Fruit fly (Drosophila melanogaster): ENCODE data around the gene Snmp1.
A peak's percentile ranks its signal among the peaks of the same experiment; 100 is the strongest.

Snmp1 gene

DNA sequence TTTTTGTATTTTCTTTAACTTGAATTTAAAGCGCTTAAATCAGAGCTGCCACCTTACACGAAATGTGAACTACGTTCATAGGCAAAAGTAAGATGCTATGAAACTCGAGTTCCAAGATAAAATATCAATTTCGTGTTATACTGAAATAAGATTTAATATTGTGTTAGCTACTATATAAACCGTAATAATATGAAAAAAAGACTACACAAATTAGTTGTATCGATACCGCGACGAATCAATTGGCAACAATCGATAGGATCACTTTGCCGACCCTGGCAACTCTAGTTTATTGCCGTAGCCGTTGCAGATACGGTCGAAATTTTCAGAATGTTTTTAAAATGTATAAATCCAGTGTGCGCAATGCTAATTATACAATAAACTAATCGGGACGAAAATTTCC lies 27.5 kb downstream of the Snmp1 start, which contains the start of gene SNF4Agamma (continued):
- TF ChIP-seq Ada2b (GFP tag; IDR thresholded peaks at IDR 0.05) (no peak), Dll (GFP tag; IDR thresholded peaks at IDR 0.05; ENCODE audit: partially characterized antibody) (peak; percentile 88), tgo (GFP tag; IDR thresholded peaks at IDR 0.05) (no peak; the same call in 2 of the 3 replicates), stwl (tag; optimal IDR thresholded peaks at IDR 0.05) (peak; percentile 84), CG8281 (tag; optimal IDR thresholded peaks at IDR 0.05) (no peak), vnd (GFP tag; IDR thresholded peaks at IDR 0.05; ENCODE audit: partially characterized antibody) (peak; percentile 78), CG18262 (tag; optimal IDR thresholded peaks at IDR 0.05) (peak; percentile 19), pum (GFP tag; optimal IDR thresholded peaks at IDR 0.05) (peak; percentile 14), CG11085 (GFP tag; IDR thresholded peaks at IDR 0.05) (no peak), Ptx1 (GFP tag; IDR thresholded peaks at IDR 0.05) (0 out of 2 replicates have a peak, but pooled peaks have one; percentile 38), ab (GFP tag; optimal IDR thresholded peaks at IDR 0.05) (no peak), CG6813 (GFP tag; optimal IDR thresholded peaks at IDR 0.05) (no peak), H15 (GFP tag; IDR thresholded peaks at IDR 0.05) (no peak), Blimp-1 (GFP tag; optimal IDR thresholded peaks at IDR 0.05) (peak; percentile 7), Hr3 (GFP tag; optimal IDR thresholded peaks at IDR 0.05) (peak; percentile 19), gsb-n (tag; optimal IDR thresholded peaks at IDR 0.05) (peak; percentile 67), Opbp (GFP tag; IDR thresholded peaks at IDR 0.05; ENCODE audit: partially characterized antibody) (peak; percentile 58; the same call in 2 of the 3 replicates), D (optimal IDR thresholded peaks at IDR 0.05) (no peak), D (GFP tag; optimal IDR thresholded peaks at IDR 0.05) (no peak), trem (tag; optimal IDR thresholded peaks at IDR 0.05) (peak; percentile 63), caup (GFP tag; optimal IDR thresholded peaks at IDR 0.05; ENCODE audit: severe bottlenecking) (no peak), Ets65A (GFP tag) (peak; percentile 91), CG11723 (GFP tag; optimal IDR thresholded peaks at IDR 0.05) (no peak), CG9932 (GFP tag; IDR thresholded peaks at IDR 0.05) (peak; percentile 56; the same call in 1 of the 2 replicates), Atf-2 (GFP tag; optimal IDR thresholded peaks at IDR 0.05) (no peak), dan (GFP tag; IDR thresholded peaks at IDR 0.05) (no peak), sc (optimal IDR thresholded peaks at IDR 0.05) (no peak), sc (GFP tag; optimal IDR thresholded peaks at IDR 0.05) (no peak), Meics (GFP tag; optimal IDR thresholded peaks at IDR 0.05) (no peak), rib (GFP tag; IDR thresholded peaks at IDR 0.05) (no peak), eyg (GFP tag; optimal IDR thresholded peaks at IDR 0.05) (no peak), H2.0 (GFP tag; IDR thresholded peaks at IDR 0.05) (no peak), CG16863 (GFP tag; optimal IDR thresholded peaks at IDR 0.05) (no peak), ci (GFP tag; IDR thresholded peaks at IDR 0.05) (no peak), chif (GFP tag; optimal IDR thresholded peaks at IDR 0.05) (no peak), slp2 (GFP tag; optimal IDR thresholded peaks at IDR 0.05) (no peak), crp (GFP tag; optimal IDR thresholded peaks at IDR 0.05) (no peak), CG11398 (GFP tag; optimal IDR thresholded peaks at IDR 0.05) (no peak), br (optimal IDR thresholded peaks at IDR 0.05) (no peak), CG8478 (optimal IDR thresholded peaks at IDR 0.05) (no peak), kah (GFP tag; optimal IDR thresholded peaks at IDR 0.05) (no peak), CG5953 (GFP tag; IDR thresholded peaks at IDR 0.05) (no peak), otp (GFP tag; IDR thresholded peaks at IDR 0.05) (no peak), CG11247 (GFP tag; IDR thresholded peaks at IDR 0.05) (no peak), cg (GFP tag; optimal IDR thresholded peaks at IDR 0.05) (no peak), CG8765 (GFP tag; IDR thresholded peaks at IDR 0.05) (no peak), CG7786 (GFP tag; optimal IDR thresholded peaks at IDR 0.05) (no peak), prd (optimal IDR thresholded peaks at IDR 0.05) (no peak), prd (GFP tag; IDR thresholded peaks at IDR 0.05) (peak; percentile 68), CG9797 (GFP tag; optimal IDR thresholded peaks at IDR 0.05) (peak; percentile 2), chinmo (GFP tag; IDR thresholded peaks at IDR 0.05; ENCODE audit: partially characterized antibody) (0 out of 4 replicates have a peak, but pooled peaks have one; percentile 66), Usf (GFP tag; optimal IDR thresholded peaks at IDR 0.05) (no peak), fu2 (GFP tag; optimal IDR thresholded peaks at IDR 0.05) (no peak)
